Fruit fly (Drosophila melanogaster) whole organism, pupa: ENCODE results near the gene CG16863.
A peak's percentile ranks its signal among the peaks of the same experiment; 100 is the strongest.

Source experiments
- CG10348 ChIP-seq: fragments of 200-800 bp; sonication (Bioruptor generic); IDR thresholded peaks from 2 replicates; pipeline ENCODE4 v1.3.6; 2022; ENCODE audit warnings: missing biosample characterization, missing genetic modification characterization
- CG12605 ChIP-seq: fragments of 200-800 bp; sonication (Bioruptor generic); IDR thresholded peaks from 2 replicates; pipeline ENCODE4 v1.3.6; 2022; ENCODE audit warnings: missing biosample characterization, missing genetic modification characterization
- CG13204 ChIP-seq: fragments of 200-800 bp; sonication (Bioruptor generic); optimal IDR thresholded peaks from 2 replicates; lab custom pipeline; 2018; ENCODE audit warnings: missing biosample characterization, mild to moderate bottlenecking, missing genetic modification characterization, moderate library complexity
- CG14655 ChIP-seq: fragments of 200-800 bp; sonication (Bioruptor generic); optimal IDR thresholded peaks from 3 replicates; lab custom pipeline; 2017; ENCODE audit warnings: mild to moderate bottlenecking, missing biosample characterization, missing genetic modification reagents, missing genetic modification characterization
- CG15710 ChIP-seq: fragments of 200-800 bp; sonication (Bioruptor generic); optimal IDR thresholded peaks from 2 replicates; lab custom pipeline; 2018; ENCODE audit warnings: missing biosample characterization, mild to moderate bottlenecking, missing genetic modification characterization, moderate library complexity
- CG17806 ChIP-seq: fragments of 200-800 bp; sonication (Bioruptor generic); optimal IDR thresholded peaks from 2 replicates; lab custom pipeline; 2018; ENCODE audit warnings: missing biosample characterization, mild to moderate bottlenecking, missing genetic modification characterization, moderate library complexity
- CG32121 ChIP-seq: fragments of 200-800 bp; sonication (Bioruptor generic); IDR thresholded peaks from 2 replicates; pipeline ENCODE4 v1.3.6; 2022; ENCODE audit warnings: missing biosample characterization, missing genetic modification characterization
- CG34367 ChIP-seq: fragments of 200-800 bp; sonication (Bioruptor generic); optimal IDR thresholded peaks from 2 replicates; lab custom pipeline; 2018; ENCODE audit warnings: missing biosample characterization, mild to moderate bottlenecking, missing genetic modification characterization
- CG4496 ChIP-seq: fragments of 200-800 bp; sonication (Bioruptor generic); IDR thresholded peaks from 3 replicates; pipeline ENCODE4 v1.3.6; 2022; ENCODE audit warnings: missing biosample characterization, missing genetic modification characterization
- CG8159 ChIP-seq: fragments of 200-800 bp; sonication (Bioruptor generic); optimal IDR thresholded peaks from 3 replicates; lab custom pipeline; 2018; ENCODE audit warnings: missing biosample characterization, mild to moderate bottlenecking, missing genetic modification characterization, moderate library complexity
- CG8301 ChIP-seq: fragments of 200-800 bp; sonication (Bioruptor generic); optimal IDR thresholded peaks from 2 replicates; lab custom pipeline; 2018; ENCODE audit warnings: missing biosample characterization, mild to moderate bottlenecking, missing genetic modification characterization
- CG9948 ChIP-seq: fragments of 200-800 bp; sonication (Bioruptor generic); optimal IDR thresholded peaks from 2 replicates; lab custom pipeline; 2018; ENCODE audit warnings: missing biosample characterization, mild to moderate bottlenecking, missing genetic modification characterization, moderate library complexity
- D1 ChIP-seq: fragments of 200-800 bp; sonication (Bioruptor generic); optimal IDR thresholded peaks from 2 replicates; lab custom pipeline; 2018; ENCODE audit warnings: missing biosample characterization, mild to moderate bottlenecking, missing genetic modification characterization, moderate library complexity
- EcR ChIP-seq: fragments of 200-800 bp; sonication (Bioruptor generic); optimal IDR thresholded peaks from 3 replicates; lab custom pipeline; 2019; ENCODE audit warnings: missing biosample characterization, missing genetic modification characterization, mild to moderate bottlenecking, moderate library complexity, missing genetic modification reagents
- Ets98B ChIP-seq: fragments of 200-800 bp; sonication (Bioruptor generic); IDR thresholded peaks from 2 replicates; pipeline ENCODE4 v1.3.6; 2022; ENCODE audit warnings: missing biosample characterization, missing genetic modification characterization
- Pif1A ChIP-seq: fragments of 200-800 bp; sonication (Bioruptor generic); optimal IDR thresholded peaks from 3 replicates; lab custom pipeline; 2016; ENCODE audit warnings: missing biosample characterization, missing genetic modification characterization
- Pif1B ChIP-seq: fragments of 200-800 bp; sonication (Bioruptor generic); optimal IDR thresholded peaks from 3 replicates; lab custom pipeline; 2016; ENCODE audit warnings: missing biosample characterization, missing genetic modification characterization
- Snoo ChIP-seq: fragments of 200-800 bp; sonication (Bioruptor generic); optimal IDR thresholded peaks from 3 replicates; lab custom pipeline; 2017; ENCODE audit warnings: missing biosample characterization, mild to moderate bottlenecking, missing genetic modification characterization, inconsistent platforms
- fd96Ca ChIP-seq: fragments of 200-800 bp; sonication (Bioruptor generic); IDR thresholded peaks from 3 replicates; pipeline ENCODE4 v1.3.6; 2022; ENCODE audit warnings: missing biosample characterization, missing genetic modification characterization
- gl ChIP-seq: fragments of 200-800 bp; sonication (Bioruptor generic); optimal IDR thresholded peaks from 2 replicates; lab custom pipeline; 2018; ENCODE audit warnings: missing biosample characterization, mild to moderate bottlenecking, missing genetic modification characterization
- rn ChIP-seq: fragments of 200-800 bp; sonication (Bioruptor generic); IDR thresholded peaks from 2 replicates; pipeline ENCODE4 v1.3.6; 2022; ENCODE audit warnings: missing biosample characterization, missing genetic modification characterization

The CG16863 gene

DNA sequence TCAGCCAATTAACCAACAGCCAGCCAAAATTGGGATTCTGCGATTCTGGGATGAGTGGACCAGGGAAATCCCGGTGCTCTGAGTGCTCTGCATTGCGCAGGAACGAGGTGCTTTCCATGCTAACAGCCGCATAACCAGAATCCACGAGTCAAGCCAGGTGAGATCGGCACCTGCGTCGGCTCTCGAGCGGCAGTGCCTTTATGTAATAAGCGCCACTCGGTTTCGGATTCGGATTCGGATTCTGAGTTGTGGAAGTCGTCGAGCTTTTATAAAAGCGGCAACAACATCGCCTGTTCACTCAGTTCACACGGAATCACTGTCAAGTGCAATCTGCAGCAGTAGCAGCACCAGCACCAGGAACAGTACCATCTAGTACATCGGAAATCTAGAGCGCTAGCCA lies 30.2 kb downstream of the CG16863 start, which contains the start of gene b:
b (plus strand) TSS at position 301 of the 400 bp plus-strand sequence.
- TF ChIP-seq Pif1B (GFP tag; lab: Kevin White, UChicago) (no peak), CG34367 (no peak), CG32121 (GFP tag; lab: Robert Waterston, UW) (no peak), CG8159 (tag; lab: Kevin White, UChicago) (no peak), CG13204 (GFP tag; lab: Kevin White, UChicago) (no peak), CG12605 (no peak), Ets98B (no peak), rn (no peak), Pif1A (GFP tag; lab: Kevin White, UChicago) (no peak), CG15710 (tag; lab: Kevin White, UChicago) (no peak), Snoo (tag; lab: Kevin White, UChicago) (no peak), gl (no peak), CG14655 (GFP tag; lab: Kevin White, UChicago) (no peak)
- TF ChIP-seq, all 21 proteins: peak for 0

DNA sequence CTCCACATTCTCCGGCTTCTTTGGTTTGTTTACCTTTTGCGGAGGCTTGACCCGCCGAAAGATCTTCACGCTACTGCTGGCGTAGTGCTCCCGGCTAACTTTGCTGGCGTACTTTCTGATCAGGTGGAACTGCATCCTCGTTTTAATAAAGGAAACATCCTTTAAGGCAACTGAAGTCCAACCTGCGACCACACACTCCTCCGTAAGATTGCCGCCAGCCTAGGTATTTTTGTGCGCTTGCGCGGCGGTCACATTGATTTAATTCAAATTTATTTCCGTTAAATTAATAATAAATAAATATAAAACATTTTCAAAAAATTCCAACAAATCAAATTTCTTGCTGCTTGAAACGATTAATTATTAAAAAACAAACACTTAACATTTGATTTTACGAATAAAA lies 36.8 kb downstream of the CG16863 start, which contains the start of gene PolG1:
PolG1 (minus strand) TSS at position 216 of the 400 bp plus-strand sequence.
- TF ChIP-seq CG17806 (tag; lab: Kevin White, UChicago) (no peak), CG34367 (no peak), D1 (tag; lab: Kevin White, UChicago) (no peak)

DNA sequence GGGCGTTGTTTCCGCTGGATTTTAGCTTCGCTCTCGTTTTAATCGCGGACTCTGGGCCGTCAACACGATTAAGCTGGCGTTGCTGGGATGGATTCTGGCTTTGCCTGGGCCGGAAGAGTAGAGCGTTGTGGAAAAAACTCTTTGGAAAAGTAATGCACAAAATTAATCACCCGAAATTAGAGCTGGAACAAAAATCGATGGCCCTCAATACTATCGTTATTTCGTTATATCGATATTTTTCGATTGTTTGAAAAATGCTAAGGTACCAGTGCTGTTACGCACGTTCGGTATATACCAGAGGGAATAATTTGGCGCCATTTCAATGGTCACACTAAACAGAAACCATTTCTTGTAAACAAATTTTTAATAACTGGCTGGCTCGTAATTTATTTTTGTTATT lies 38.8 kb downstream of the CG16863 start, which contains the start of the genes Arpc1 and Orc5:
Arpc1 (minus strand) TSS at position 202 of the 400 bp plus-strand sequence.
Orc5 (plus strand) TSS at position 298 of the 400 bp plus-strand sequence.
- TF ChIP-seq D1 (tag; lab: Kevin White, UChicago) (no peak), Pif1A (GFP tag; lab: Kevin White, UChicago) (no peak), Ets98B (no peak), gl (no peak), CG17806 (tag; lab: Kevin White, UChicago) (no peak), Snoo (tag; lab: Kevin White, UChicago) (no peak), CG8301 (tag; lab: Kevin White, UChicago) (no peak), CG15710 (tag; lab: Kevin White, UChicago) (no peak), CG14655 (GFP tag; lab: Kevin White, UChicago) (no peak), CG4496 (no peak), CG12605 (no peak), fd96Ca (GFP tag; lab: Robert Waterston, UW) (no peak)

dm6 chr2L:13833058-13833457 lies 42.3 kb downstream of the CG16863 start, which contains the start of the genes GatC, PolG2 and Polr2C:
Gene GatC, minus strand, starts transcription at chr2L:13833105.
Gene PolG2, minus strand, starts transcription at chr2L:13833105.
Gene Polr2C, plus strand, starts transcription at chr2L:13833337.
- no peak for TF ChIP-seq Pif1B (GFP tag; lab: Kevin White, UChicago)
- peak; percentile 2 for TF ChIP-seq CG15710 (tag; lab: Kevin White, UChicago)

- TF ChIP-seq D1 (tag; lab: Kevin White, UChicago), result no peak
- no peak for TF ChIP-seq CG13204 (GFP tag; lab: Kevin White, UChicago)
- peak; percentile 100 for TF ChIP-seq CG9948 (tag; lab: Kevin White, UChicago)
- TF ChIP-seq Pif1B (GFP tag; lab: Kevin White, UChicago), result peak; percentile 100
- peak; percentile 100 for TF ChIP-seq CG15710 (tag; lab: Kevin White, UChicago)
- peak; percentile 99 for TF ChIP-seq CG10348 (GFP tag; lab: Robert Waterston, UW)
- TF ChIP-seq Snoo (tag; lab: Kevin White, UChicago), result peak; percentile 100
- TF ChIP-seq EcR (GFP tag; lab: Kevin White, UChicago), result peak; percentile 67
- TF ChIP-seq rn, result peak; percentile 100
- peak; percentile 100 for TF ChIP-seq fd96Ca (GFP tag; lab: Robert Waterston, UW)
- TF ChIP-seq CG12605, result peak; percentile 100
- TF ChIP-seq CG4496, result peak; percentile 100
- peak; percentile 100 for TF ChIP-seq Pif1A (GFP tag; lab: Kevin White, UChicago)
- TF ChIP-seq CG32121 (GFP tag; lab: Robert Waterston, UW), result peak; percentile 100
- TF ChIP-seq CG34367, result peak; percentile 100
- TF ChIP-seq CG8159 (tag; lab: Kevin White, UChicago), result peak; percentile 100
- peak; percentile 100 for TF ChIP-seq CG14655 (GFP tag; lab: Kevin White, UChicago)
- TF ChIP-seq Ets98B, result peak; percentile 100
- TF ChIP-seq gl, result peak; percentile 100
- TF ChIP-seq CG17806 (tag; lab: Kevin White, UChicago), result peak; percentile 100
- TF ChIP-seq CG8301 (tag; lab: Kevin White, UChicago), result peak; percentile 100
These were observed 44.5 kb downstream of the CG16863 start, which contains the start of the genes mRpS23 and CenG1A for dm6 chr2L:13835002-13835910. Gene mRpS23, minus strand, starts transcription at chr2L:13835072. Gene CenG1A, plus strand, starts transcription at chr2L:13835564.

dm6 chr2L:13835959-13836358 lies 45.2 kb downstream of the CG16863 start:
- no peak for TF ChIP-seq D1 (tag; lab: Kevin White, UChicago)
- no peak for TF ChIP-seq CG15710 (tag; lab: Kevin White, UChicago)
- no peak for TF ChIP-seq EcR (GFP tag; lab: Kevin White, UChicago)
- no peak for TF ChIP-seq Pif1A (GFP tag; lab: Kevin White, UChicago)
- no peak for TF ChIP-seq Ets98B
- no peak for TF ChIP-seq CG32121 (GFP tag; lab: Robert Waterston, UW)
- no peak for TF ChIP-seq CG8301 (tag; lab: Kevin White, UChicago)
- TF ChIP-seq CG12605, result no peak
- TF ChIP-seq CG13204 (GFP tag; lab: Kevin White, UChicago), result no peak
- no peak for TF ChIP-seq fd96Ca (GFP tag; lab: Robert Waterston, UW)
- no peak for TF ChIP-seq CG10348 (GFP tag; lab: Robert Waterston, UW)
- TF ChIP-seq Snoo (tag; lab: Kevin White, UChicago), result no peak
